Worm (Caenorhabditis elegans) whole organism, L3 larva: ENCODE measurements around the gene glb-31.

Experiments used
- R02D3.7 ChIP-seq: fragments of 150-350 bp; optimal IDR thresholded peaks from 2 replicates; lab custom pipeline; 2014; ENCODE audit warnings: missing biosample characterization, missing genetic modification characterization
- ZK546.5 ChIP-seq: sonication (generic microtip); optimal IDR thresholded peaks from 2 replicates; lab custom pipeline; 2017; ENCODE audit warnings: missing biosample characterization, missing genetic modification characterization
- ceh-16 ChIP-seq: sonication (generic microtip); optimal IDR thresholded peaks from 2 replicates; lab custom pipeline; 2017; ENCODE audit warnings: missing biosample characterization, missing genetic modification characterization
- ceh-28 ChIP-seq: fragments of 150-350 bp; optimal IDR thresholded peaks from 2 replicates; lab custom pipeline; 2014; ENCODE audit warnings: missing biosample characterization, missing genetic modification reagents, missing genetic modification characterization
- ceh-9 ChIP-seq: sonication (generic microtip); optimal IDR thresholded peaks from 2 replicates; lab custom pipeline; 2018; ENCODE audit warnings: missing biosample characterization, missing genetic modification characterization
- daf-12 ChIP-seq: fragments of 150-350 bp; optimal IDR thresholded peaks from 2 replicates; lab custom pipeline; 2014; ENCODE audit warnings: missing biosample characterization, missing genetic modification reagents, missing genetic modification characterization
- elt-1 ChIP-seq: fragments of 150-350 bp; optimal IDR thresholded peaks from 2 replicates; lab custom pipeline; 2014; ENCODE audit warnings: missing biosample characterization, missing genetic modification characterization
- elt-2 ChIP-seq: sonication (generic microtip); optimal IDR thresholded peaks from 2 replicates; lab custom pipeline; 2016; ENCODE audit warnings: missing genetic modification reagents, mild to moderate bottlenecking, missing genetic modification characterization, missing compliant biosample characterization
- elt-3 ChIP-seq, 3 experiments: fragments of 150-350 bp in 1 of 3; sonication (generic microtip) in 2 of 3; optimal IDR thresholded peaks; 2 replicates in 2 of 3; 4 replicates in 1 of 3; lab custom pipeline; 2014 to 2017; ENCODE audit warnings: missing biosample characterization in 3 of 3, missing genetic modification characterization in 3 of 3
- fkh-2 ChIP-seq: fragments of 150-350 bp; optimal IDR thresholded peaks from 2 replicates; lab custom pipeline; 2014; ENCODE audit warnings: missing biosample characterization, missing genetic modification reagents, missing genetic modification characterization
- fos-1 ChIP-seq: fragments of 150-350 bp; optimal IDR thresholded peaks from 2 replicates; lab custom pipeline; 2014; ENCODE audit warnings: missing biosample characterization, missing genetic modification characterization
- hmg-11 ChIP-seq: sonication (generic microtip); optimal IDR thresholded peaks from 2 replicates; lab custom pipeline; 2016; ENCODE audit warnings: missing genetic modification characterization, missing compliant biosample characterization
- jun-1 ChIP-seq: fragments of 150-350 bp; optimal IDR thresholded peaks from 2 replicates; lab custom pipeline; 2014; ENCODE audit warnings: missing biosample characterization, missing genetic modification reagents, missing genetic modification characterization
- mdl-1 ChIP-seq: fragments of 150-350 bp; optimal IDR thresholded peaks from 2 replicates; lab custom pipeline; 2014; ENCODE audit warnings: missing biosample characterization, missing genetic modification characterization
- mml-1 ChIP-seq: fragments of 150-350 bp; sonication (generic microtip); optimal IDR thresholded peaks from 3 replicates; lab custom pipeline; 2014; ENCODE audit warnings: missing biosample characterization, missing genetic modification characterization
- nfya-1 ChIP-seq: sonication (generic microtip); optimal IDR thresholded peaks from 2 replicates; lab custom pipeline; 2017; ENCODE audit warnings: missing genetic modification characterization, mild to moderate bottlenecking, missing compliant biosample characterization, antibody characterized with exemption, moderate library complexity; ENCODE audit not compliant: insufficient read depth
- nhr-11 ChIP-seq: fragments of 150-350 bp; optimal IDR thresholded peaks from 2 replicates; lab custom pipeline; 2014; ENCODE audit warnings: missing biosample characterization, missing genetic modification characterization
- nhr-23 ChIP-seq: fragments of 150-350 bp; optimal IDR thresholded peaks from 2 replicates; lab custom pipeline; 2014; ENCODE audit warnings: missing biosample characterization, missing genetic modification reagents, missing genetic modification characterization
- nhr-237 ChIP-seq: fragments of 150-350 bp; optimal IDR thresholded peaks from 2 replicates; lab custom pipeline; 2014; ENCODE audit warnings: missing biosample characterization, missing genetic modification characterization
- nhr-28 ChIP-seq: fragments of 150-350 bp; optimal IDR thresholded peaks from 2 replicates; lab custom pipeline; 2014; ENCODE audit warnings: missing biosample characterization, missing genetic modification characterization
- nhr-43 ChIP-seq: sonication (generic microtip); optimal IDR thresholded peaks from 2 replicates; lab custom pipeline; 2016; ENCODE audit warnings: mild to moderate bottlenecking, missing genetic modification characterization, missing compliant biosample characterization; ENCODE audit not compliant: poor library complexity, severe bottlenecking
- nhr-67 ChIP-seq: fragments of 150-350 bp; optimal IDR thresholded peaks from 2 replicates; lab custom pipeline; 2014; ENCODE audit warnings: missing biosample characterization, missing genetic modification characterization
- nhr-76 ChIP-seq: fragments of 150-350 bp; sonication (generic microtip); optimal IDR thresholded peaks from 5 replicates; lab custom pipeline; 2014; ENCODE audit warnings: missing biosample characterization, missing genetic modification characterization
- nhr-77 ChIP-seq: fragments of 150-350 bp; optimal IDR thresholded peaks from 2 replicates; lab custom pipeline; 2014; ENCODE audit warnings: missing biosample characterization, missing genetic modification characterization
- pha-4 ChIP-seq: fragments of 150-350 bp; optimal IDR thresholded peaks from 2 replicates; lab custom pipeline; 2014; ENCODE audit warnings: missing biosample characterization, missing genetic modification reagents, missing genetic modification characterization
- pqm-1 ChIP-seq: fragments of 150-350 bp; optimal IDR thresholded peaks from 2 replicates; lab custom pipeline; 2017; ENCODE audit warnings: missing biosample characterization, missing genetic modification characterization, inconsistent platforms
- sea-2 ChIP-seq: fragments of 150-350 bp; sonication (generic microtip); optimal IDR thresholded peaks from 4 replicates; lab custom pipeline; 2014; ENCODE audit warnings: missing biosample characterization, missing genetic modification reagents, missing genetic modification characterization
- skn-1 ChIP-seq: fragments of 150-350 bp; optimal IDR thresholded peaks from 2 replicates; lab custom pipeline; 2014; ENCODE audit warnings: missing biosample characterization, missing genetic modification characterization
- tbx-2 ChIP-seq: sonication (generic microtip); optimal IDR thresholded peaks from 2 replicates; lab custom pipeline; 2016; ENCODE audit warnings: mild to moderate bottlenecking, missing genetic modification characterization, missing compliant biosample characterization
- unc-39 ChIP-seq: sonication (generic microtip); optimal IDR thresholded peaks from 4 replicates; lab custom pipeline; 2017; ENCODE audit warnings: missing biosample characterization, missing genetic modification characterization
- unc-62 ChIP-seq: fragments of 150-350 bp; sonication (generic microtip); optimal IDR thresholded peaks from 4 replicates; lab custom pipeline; 2014; ENCODE audit warnings: missing biosample characterization, missing genetic modification reagents, missing genetic modification characterization
- zag-1 ChIP-seq: fragments of 150-350 bp; optimal IDR thresholded peaks from 2 replicates; lab custom pipeline; 2014; ENCODE audit warnings: missing biosample characterization, missing genetic modification characterization
- ztf-11 ChIP-seq: fragments of 150-350 bp; optimal IDR thresholded peaks from 2 replicates; lab custom pipeline; 2014; ENCODE audit warnings: missing biosample characterization, missing genetic modification characterization
- ztf-4 ChIP-seq: fragments of 150-350 bp; optimal IDR thresholded peaks from 2 replicates; lab custom pipeline; 2014; ENCODE audit warnings: missing biosample characterization, missing genetic modification characterization

The glb-31 gene

DNA sequence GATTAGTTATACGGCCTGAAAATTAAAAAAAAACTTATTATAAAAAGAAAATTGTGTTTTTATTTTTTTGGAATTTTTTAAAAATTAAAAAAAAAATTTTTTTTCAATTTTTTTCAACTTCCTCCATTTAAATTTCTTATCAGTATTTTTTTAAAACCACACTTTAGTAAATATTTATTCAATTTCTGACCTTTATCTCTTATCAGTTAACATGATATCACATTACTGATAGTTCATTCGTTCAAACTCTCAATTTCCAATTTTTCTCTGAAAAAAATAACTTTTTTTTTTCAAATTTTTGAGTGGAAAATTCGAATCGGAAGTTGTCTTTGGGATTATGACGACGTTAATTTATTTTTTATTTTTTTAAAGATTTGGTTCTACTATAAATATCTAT, 3.8 kb downstream of the glb-31 start:
- TF ChIP-seq ZK546.5 (tag; lab: Kevin White, UChicago) (no peak), pqm-1 (tag; lab: Kevin White, UChicago) (peak; percentile 41), elt-2 (tag; lab: Kevin White, UChicago) (peak; percentile 65), pha-4 (tag; lab: Kevin White, UChicago) (peak; percentile 46)
- TF ChIP-seq, all 47 proteins: peak for 3

ce11 chrII:1297044-1297696, 4.3 kb downstream of the glb-31 start:
- TF ChIP-seq unc-62 (GFP tag; lab: Kevin White, UChicago) (no peak), nhr-23 (peak; percentile 23), pha-4 (tag; lab: Kevin White, UChicago) (peak; percentile 31)

ce11 chrII:1295776-1296175, 5.7 kb downstream of the glb-31 start, which contains the start of gene Y57G7A.2:
TSS of gene Y57G7A.2 (plus strand) at chrII:1296076.
- TF ChIP-seq elt-1 (no peak), hmg-11 (tag; lab: Kevin White, UChicago) (no peak), nhr-67 (tag; lab: Kevin White, UChicago) (no peak), nfya-1 (tag; lab: Kevin White, UChicago) (no peak), zag-1 (tag; lab: Kevin White, UChicago) (no peak), fos-1 (tag; lab: Kevin White, UChicago) (no peak), elt-2 (tag; lab: Kevin White, UChicago) (no peak), ceh-28 (no peak), sea-2 (GFP tag; lab: Kevin White, UChicago) (no peak), R02D3.7 (tag; lab: Kevin White, UChicago) (no peak), nhr-237 (tag; lab: Kevin White, UChicago) (no peak), ceh-9 (tag; lab: Kevin White, UChicago) (no peak), nhr-28 (no peak), nhr-76 (tag; lab: Kevin White, UChicago) (no peak), tbx-2 (tag; lab: Kevin White, UChicago) (no peak), ceh-16 (no peak), ztf-4 (tag; lab: Kevin White, UChicago) (no peak)

- TF ChIP-seq ZK546.5 (tag; lab: Kevin White, UChicago) (no peak), mml-1 (tag; lab: Kevin White, UChicago) (no peak), nhr-237 (tag; lab: Kevin White, UChicago) (no peak), zag-1 (tag; lab: Kevin White, UChicago) (no peak), nhr-67 (tag; lab: Kevin White, UChicago) (no peak), pqm-1 (tag; lab: Kevin White, UChicago) (no peak)
Measured at ce11 chrII:1293157-1293556, 8.3 kb downstream of the glb-31 start, which contains the start of gene srz-64. TSS of gene srz-64 (minus strand) at chrII:1293257.

ce11 chrII:1285514-1285913, 15.9 kb downstream of the glb-31 start, which contains the start of the genes Y57G7A.6 and Y57G7A.3:
TSS of gene Y57G7A.6 (minus strand) at chrII:1285614.
TSS of gene Y57G7A.3 (plus strand) at chrII:1285782.
- TF ChIP-seq R02D3.7 (tag; lab: Kevin White, UChicago) = no peak
- TF ChIP-seq hmg-11 (tag; lab: Kevin White, UChicago) = no peak
- no peak for TF ChIP-seq unc-39
- no peak for TF ChIP-seq nhr-43
- no peak for TF ChIP-seq nhr-11 (tag; lab: Kevin White, UChicago)
- no peak for TF ChIP-seq ztf-11
- TF ChIP-seq mdl-1 (tag; lab: Kevin White, UChicago) = no peak
- no peak for TF ChIP-seq ceh-16
- TF ChIP-seq ceh-9 (tag; lab: Kevin White, UChicago) = no peak
- no peak for TF ChIP-seq tbx-2 (tag; lab: Kevin White, UChicago)
- no peak for TF ChIP-seq ztf-4 (tag; lab: Kevin White, UChicago)
- TF ChIP-seq nhr-77 = no peak
- TF ChIP-seq daf-12 = no peak
- TF ChIP-seq fkh-2 (tag; lab: Kevin White, UChicago) = no peak
- no peak for TF ChIP-seq nfya-1 (tag; lab: Kevin White, UChicago)
- no peak for TF ChIP-seq elt-3 (tag; optimal IDR thresholded peaks at IDR 0.05; lab: Kevin White, UChicago)
- TF ChIP-seq jun-1 (tag; lab: Kevin White, UChicago) = no peak
- no peak for TF ChIP-seq skn-1 (tag; lab: Kevin White, UChicago)
- no peak for TF ChIP-seq nhr-28
- no peak for TF ChIP-seq nhr-76 (tag; lab: Kevin White, UChicago)
